Worm (Caenorhabditis elegans) whole organism, L2 larva: Measurements from ENCODE around the gene F40G9.14.

ENCODE experiments used
- F13H6.1 ChIP-seq: sonication (generic microtip); optimal IDR thresholded peaks from 2 replicates; lab custom pipeline; 2016; ENCODE audit warnings: missing genetic modification characterization, missing compliant biosample characterization
- ama-1 ChIP-seq: fragments of 150-350 bp; optimal IDR thresholded peaks from 2 replicates; lab custom pipeline; 2018; ENCODE audit warnings: inconsistent platforms
- dmd-4 ChIP-seq: sonication (generic microtip); optimal IDR thresholded peaks from 2 replicates; lab custom pipeline; 2017; ENCODE audit warnings: missing biosample characterization, missing genetic modification characterization
- egl-27 ChIP-seq: sonication (generic microtip); optimal IDR thresholded peaks from 3 replicates; lab custom pipeline; 2017; ENCODE audit warnings: missing biosample characterization, missing genetic modification reagents, missing genetic modification characterization
- elt-1 ChIP-seq: fragments of 150-350 bp; optimal IDR thresholded peaks from 2 replicates; lab custom pipeline; 2014; ENCODE audit warnings: missing biosample characterization, missing genetic modification characterization
- lin-13 ChIP-seq: fragments of 150-350 bp; optimal IDR thresholded peaks from 2 replicates; lab custom pipeline; 2014; ENCODE audit warnings: missing biosample characterization, missing genetic modification reagents, missing genetic modification characterization
- lin-39 ChIP-seq: fragments of 150-350 bp; optimal IDR thresholded peaks from 2 replicates; lab custom pipeline; 2014; ENCODE audit warnings: missing biosample characterization, missing genetic modification reagents, missing genetic modification characterization
- mab-5 ChIP-seq: fragments of 150-350 bp; optimal IDR thresholded peaks from 2 replicates; lab custom pipeline; 2014; ENCODE audit warnings: missing biosample characterization, missing genetic modification characterization
- mdl-1 ChIP-seq, 2 experiments: fragments of 150-350 bp in 1 of 2; sonication (generic microtip) in 1 of 2; optimal IDR thresholded peaks; 2 replicates each; lab custom pipeline; 2017; ENCODE audit warnings: missing biosample characterization in 2 of 2, missing genetic modification characterization in 2 of 2
- nhr-12 ChIP-seq: fragments of 150-350 bp; optimal IDR thresholded peaks from 2 replicates; lab custom pipeline; 2014; ENCODE audit warnings: missing biosample characterization, missing genetic modification characterization
- snpc-4 ChIP-seq: fragments of 150-350 bp; optimal IDR thresholded peaks from 2 replicates; lab custom pipeline; 2014; ENCODE audit warnings: missing biosample characterization, missing genetic modification characterization
- unc-62 ChIP-seq: fragments of 150-350 bp; optimal IDR thresholded peaks from 2 replicates; lab custom pipeline; 2014; ENCODE audit warnings: missing biosample characterization, missing genetic modification reagents, missing genetic modification characterization

ce11 chrIII:171617-172016 lies 6.0 kb downstream of the F40G9.14 start, which contains the start of the genes F40G9.9 and F40G9.12:
- TF ChIP-seq mdl-1 (tag; optimal IDR thresholded peaks at IDR 0.05; lab: Kevin White, UChicago) (no peak), dmd-4 (tag; lab: Kevin White, UChicago) (no peak), nhr-12 (tag; lab: Kevin White, UChicago) (no peak), egl-27 (tag; lab: Kevin White, UChicago) (no peak), elt-1 (tag; lab: Kevin White, UChicago) (no peak), ama-1 (lab: Kevin White, UChicago) (no peak), F13H6.1 (tag; lab: Kevin White, UChicago) (no peak), unc-62 (no peak), lin-13 (GFP tag; lab: Kevin White, UChicago) (no peak), lin-39 (tag; lab: Kevin White, UChicago) (no peak), mab-5 (tag; lab: Kevin White, UChicago) (no peak), snpc-4 (tag; lab: Kevin White, UChicago) (no peak)
